Worm (Caenorhabditis elegans): Measurements from ENCODE around the gene K06H7.1.

Gene K06H7.1

ce11 chrIII:8136517-8137099, 37.5 kb downstream of the K06H7.1 start:
- TF ChIP-seq cnd-1 (tag; optimal IDR thresholded peaks at IDR 0.05) (no peak), pha-4 (tag; optimal IDR thresholded peaks at IDR 0.05) (peak; percentile 68)

- TF ChIP-seq hlh-1 (tag; optimal IDR thresholded peaks at IDR 0.05) (peak; percentile 64), nhr-237 (tag; optimal IDR thresholded peaks at IDR 0.05) (peak; percentile 23), bed-3 (GFP tag; optimal IDR thresholded peaks at IDR 0.05) (no peak)
These were observed 38.7 kb downstream of the K06H7.1 start, which contains the start of gene hsp-12.2 for ce11 chrIII:8137777-8138176. Gene hsp-12.2, plus strand, starts transcription at chrIII:8138077.

- TF ChIP-seq lin-32 (GFP tag; optimal IDR thresholded peaks at IDR 0.05) (no peak), mab-5 (tag; optimal IDR thresholded peaks at IDR 0.05) (no peak), M03D4.4 (tag; optimal IDR thresholded peaks at IDR 0.05) (no peak), nhr-76 (tag; optimal IDR thresholded peaks at IDR 0.05) (no peak), mep-1 (tag; optimal IDR thresholded peaks at IDR 0.05) (no peak), ceh-83 (GFP tag; optimal IDR thresholded peaks at IDR 0.05) (no peak), drap-1 (GFP tag; optimal IDR thresholded peaks at IDR 0.05) (no peak), elt-1 (tag; optimal IDR thresholded peaks at IDR 0.05; ENCODE audit: borderline replicate concordance, insufficient read depth) (no peak), ztf-11 (tag; optimal IDR thresholded peaks at IDR 0.05) (no peak), ham-2 (GFP tag; optimal IDR thresholded peaks at IDR 0.05) (no peak), nhr-12 (tag; optimal IDR thresholded peaks at IDR 0.05) (no peak), mls-2 (tag; optimal IDR thresholded peaks at IDR 0.05) (no peak), tbx-8 (GFP tag; optimal IDR thresholded peaks at IDR 0.05) (no peak), blmp-1 (tag; optimal IDR thresholded peaks at IDR 0.05) (no peak), ceh-39 (tag; optimal IDR thresholded peaks at IDR 0.05) (no peak), sem-2 (GFP tag; optimal IDR thresholded peaks at IDR 0.05) (no peak), zip-8 (tag; optimal IDR thresholded peaks at IDR 0.05) (no peak)
These were observed 43.1 kb downstream of the K06H7.1 start for ce11 chrIII:8142217-8142616.

ce11 chrIII:8144574-8145065, 45.5 kb downstream of the K06H7.1 start, which contains the start of the genes C14B9.8 and mrpl-18:
Gene C14B9.8, minus strand, starts transcription at chrIII:8144629.
Gene mrpl-18, plus strand, starts transcription at chrIII:8145015.
- TF ChIP-seq sem-2 (GFP tag; optimal IDR thresholded peaks at IDR 0.05) (no peak), nhr-28 (tag; optimal IDR thresholded peaks at IDR 0.05) (no peak), sptf-1 (tag; optimal IDR thresholded peaks at IDR 0.05) (no peak), blmp-1 (tag; optimal IDR thresholded peaks at IDR 0.05) (no peak), ceh-83 (GFP tag; optimal IDR thresholded peaks at IDR 0.05) (no peak), mab-5 (tag; optimal IDR thresholded peaks at IDR 0.05) (peak; percentile 19), lsy-2 (tag; optimal IDR thresholded peaks at IDR 0.05) (peak; percentile 43), nhr-237 (tag; optimal IDR thresholded peaks at IDR 0.05) (peak; percentile 38), mep-1 (tag; optimal IDR thresholded peaks at IDR 0.05) (no peak)

- TF ChIP-seq sptf-1 (tag; optimal IDR thresholded peaks at IDR 0.05) (no peak), mls-2 (tag; optimal IDR thresholded peaks at IDR 0.05) (no peak), ces-1 (GFP tag; optimal IDR thresholded peaks at IDR 0.05) (no peak), cnd-1 (tag; optimal IDR thresholded peaks at IDR 0.05) (no peak), mab-5 (tag; optimal IDR thresholded peaks at IDR 0.05) (no peak), lin-13 (tag; optimal IDR thresholded peaks at IDR 0.05) (no peak), ztf-11 (tag; optimal IDR thresholded peaks at IDR 0.05) (no peak)
These were observed 46.8 kb downstream of the K06H7.1 start for ce11 chrIII:8145971-8146370.

ce11 chrIII:8148751-8149150, 49.6 kb downstream of the K06H7.1 start, which contains the start of gene D2007.2:
Gene D2007.2, plus strand, starts transcription at chrIII:8148963.
- no peak for TF ChIP-seq hlh-1 (tag; optimal IDR thresholded peaks at IDR 0.05)
- TF ChIP-seq bed-3 (GFP tag; optimal IDR thresholded peaks at IDR 0.05), result no peak
- no peak for TF ChIP-seq lsy-2 (tag; optimal IDR thresholded peaks at IDR 0.05)
- no peak for TF ChIP-seq nhr-76 (tag; optimal IDR thresholded peaks at IDR 0.05)
- TF ChIP-seq unc-120 (tag; optimal IDR thresholded peaks at IDR 0.05; ENCODE audit: poor library complexity, severe bottlenecking), result no peak
- TF ChIP-seq cnd-1 (tag; optimal IDR thresholded peaks at IDR 0.05), result no peak
- TF ChIP-seq elt-1 (tag; optimal IDR thresholded peaks at IDR 0.05; ENCODE audit: borderline replicate concordance, insufficient read depth), result no peak
- TF ChIP-seq zip-8 (tag; optimal IDR thresholded peaks at IDR 0.05), result no peak
